Fruit fly (Drosophila melanogaster) whole organism, embryonic: ENCODE measurements around the gene unc-13.

Experiments used
- Asciz ChIP-seq: fragments of 200-800 bp; sonication (Bioruptor generic); optimal IDR thresholded peaks from 2 replicates; lab custom pipeline; 2017; ENCODE audit warnings: missing biosample characterization, mild to moderate bottlenecking, missing genetic modification characterization, missing genetic modification reagents
- B-H1 ChIP-seq: fragments of 200-800 bp; sonication (Bioruptor generic); IDR thresholded peaks from 3 replicates; pipeline ENCODE4 v1.3.6; 2022; ENCODE audit warnings: missing biosample characterization, missing genetic modification characterization
- CG10543 ChIP-seq: fragments of 200-800 bp; sonication (Bioruptor generic); optimal IDR thresholded peaks from 3 replicates; lab custom pipeline; 2017; ENCODE audit warnings: missing biosample characterization, mild to moderate bottlenecking, missing genetic modification characterization, moderate library complexity
- CG11723 ChIP-seq: fragments of 200-800 bp; sonication (Bioruptor generic); optimal IDR thresholded peaks from 2 replicates; lab custom pipeline; 2017; ENCODE audit warnings: missing biosample characterization, mild to moderate bottlenecking, missing genetic modification characterization
- CG1529 ChIP-seq: fragments of 200-800 bp; sonication (Bioruptor generic); optimal IDR thresholded peaks from 3 replicates; lab custom pipeline; 2018; ENCODE audit warnings: missing biosample characterization, missing genetic modification characterization
- CG15696 ChIP-seq: fragments of 200-800 bp; sonication (Bioruptor generic); optimal IDR thresholded peaks from 2 replicates; lab custom pipeline; 2019; ENCODE audit warnings: missing biosample characterization, mild to moderate bottlenecking, missing genetic modification characterization, moderate library complexity
- CG1647 ChIP-seq: fragments of 200-800 bp; sonication (Bioruptor generic); optimal IDR thresholded peaks from 3 replicates; lab custom pipeline; 2016; ENCODE audit warnings: missing biosample characterization, missing genetic modification characterization
- CG17186 ChIP-seq: fragments of 200-800 bp; sonication (Bioruptor generic); optimal IDR thresholded peaks from 3 replicates; lab custom pipeline; 2017; ENCODE audit warnings: missing biosample characterization, missing genetic modification reagents, missing genetic modification characterization
- CG2712 ChIP-seq: fragments of 200-800 bp; optimal IDR thresholded peaks from 3 replicates; lab custom pipeline; 2019; ENCODE audit warnings: missing biosample characterization, mild to moderate bottlenecking, missing genetic modification characterization, moderate library complexity
- CG31224 ChIP-seq: fragments of 200-800 bp; sonication (Bioruptor generic); IDR thresholded peaks from 2 replicates; pipeline ENCODE4 v1.3.6; 2022; ENCODE audit warnings: missing biosample characterization, missing genetic modification characterization
- CG31441 ChIP-seq: fragments of 200-800 bp; sonication (Bioruptor generic); IDR thresholded peaks from 2 replicates; pipeline ENCODE4 v1.3.6; 2022; ENCODE audit warnings: missing biosample characterization, missing genetic modification characterization
- CG32767 ChIP-seq: fragments of 200-800 bp; sonication (Bioruptor generic); IDR thresholded peaks from 2 replicates; pipeline ENCODE4 v1.3.6; 2022; ENCODE audit warnings: missing biosample characterization, missing genetic modification characterization
- CG32772 ChIP-seq: fragments of 200-800 bp; sonication (Bioruptor generic); IDR thresholded peaks from 2 replicates; pipeline ENCODE4 v1.3.6; 2022; ENCODE audit warnings: missing biosample characterization, missing genetic modification characterization
- CG3995 ChIP-seq: fragments of 200-800 bp; sonication (Bioruptor generic); optimal IDR thresholded peaks from 3 replicates; lab custom pipeline; 2016; ENCODE audit warnings: missing biosample characterization, missing genetic modification characterization
- CG43689 ChIP-seq: fragments of 200-800 bp; sonication (Bioruptor generic); IDR thresholded peaks from 2 replicates; pipeline ENCODE4 v1.3.6; 2022; ENCODE audit warnings: missing biosample characterization, missing genetic modification characterization
- CG6689 ChIP-seq: fragments of 200-800 bp; sonication (Bioruptor generic); IDR thresholded peaks from 2 replicates; pipeline ENCODE4 v1.3.6; 2022; ENCODE audit warnings: missing biosample characterization, missing genetic modification characterization
- CG6813 ChIP-seq: fragments of 200-800 bp; sonication (Bioruptor generic); optimal IDR thresholded peaks from 2 replicates; lab custom pipeline; 2017; ENCODE audit warnings: missing biosample characterization, missing genetic modification characterization, mild to moderate bottlenecking, moderate library complexity, missing genetic modification reagents
- CG9932 ChIP-seq: fragments of 200-800 bp; sonication (Bioruptor generic); IDR thresholded peaks from 2 replicates; pipeline ENCODE4 v1.3.6; 2022; ENCODE audit warnings: missing biosample characterization, missing genetic modification characterization
- Camta ChIP-seq: fragments of 200-800 bp; sonication (Bioruptor generic); optimal IDR thresholded peaks from 2 replicates; lab custom pipeline; 2016; ENCODE audit warnings: missing biosample characterization, missing genetic modification characterization
- Fer3 ChIP-seq: fragments of 200-800 bp; sonication (Bioruptor generic); optimal IDR thresholded peaks from 2 replicates; lab custom pipeline; 2018; ENCODE audit warnings: missing biosample characterization, mild to moderate bottlenecking, missing genetic modification characterization, moderate library complexity
- Gsc ChIP-seq: fragments of 200-800 bp; sonication (Bioruptor generic); IDR thresholded peaks from 2 replicates; pipeline ENCODE4 v1.3.6; 2022; ENCODE audit warnings: missing biosample characterization, missing genetic modification characterization
- HmgD ChIP-seq: fragments of 200-800 bp; sonication (Bioruptor generic); optimal IDR thresholded peaks from 3 replicates; lab custom pipeline; 2016; ENCODE audit warnings: missing biosample characterization, missing genetic modification characterization
- Hsf ChIP-seq: fragments of 200-800 bp; sonication (Bioruptor generic); optimal IDR thresholded peaks from 3 replicates; lab custom pipeline; 2016; ENCODE audit warnings: missing biosample characterization, missing genetic modification characterization
- Jarid2 ChIP-seq: fragments of 200-800 bp; sonication (Bioruptor generic); optimal IDR thresholded peaks from 3 replicates; lab custom pipeline; 2017; ENCODE audit warnings: mild to moderate bottlenecking, missing biosample characterization, missing genetic modification reagents, missing genetic modification characterization
- Meics ChIP-seq: fragments of 200-800 bp; sonication (Bioruptor generic); optimal IDR thresholded peaks from 2 replicates; lab custom pipeline; 2017; ENCODE audit warnings: missing biosample characterization, mild to moderate bottlenecking, missing genetic modification characterization
- NC2β ChIP-seq: fragments of 200-800 bp; sonication (Bioruptor generic); optimal IDR thresholded peaks from 2 replicates; lab custom pipeline; 2016; ENCODE audit warnings: missing biosample characterization, missing genetic modification characterization
- aop ChIP-seq: fragments of 200-800 bp; sonication (Bioruptor generic); IDR thresholded peaks from 2 replicates; pipeline ENCODE4 v1.3.6; 2022; ENCODE audit warnings: missing biosample characterization, missing genetic modification characterization
- ara ChIP-seq: fragments of 200-800 bp; sonication (Bioruptor generic); IDR thresholded peaks from 2 replicates; pipeline ENCODE4 v1.3.6; 2022; ENCODE audit warnings: missing biosample characterization, missing genetic modification characterization
- ash1 ChIP-seq: fragments of 200-800 bp; sonication (Bioruptor generic); optimal IDR thresholded peaks from 2 replicates; lab custom pipeline; 2018; ENCODE audit warnings: missing biosample characterization, mild to moderate bottlenecking, missing genetic modification characterization
- ato ChIP-seq: fragments of 200-800 bp; sonication (Bioruptor generic); IDR thresholded peaks from 2 replicates; pipeline ENCODE4 v1.3.6; 2022; ENCODE audit warnings: missing biosample characterization, missing genetic modification characterization; ENCODE audit not compliant: partially characterized antibody
- btn ChIP-seq: fragments of 200-800 bp; sonication (Bioruptor generic); optimal IDR thresholded peaks from 2 replicates; lab custom pipeline; 2016; ENCODE audit warnings: missing biosample characterization, missing genetic modification characterization
- cg ChIP-seq: fragments of 200-800 bp; sonication (Bioruptor generic); optimal IDR thresholded peaks from 3 replicates; lab custom pipeline; 2019; ENCODE audit warnings: missing biosample characterization, mild to moderate bottlenecking, missing genetic modification characterization, moderate library complexity
- crol ChIP-seq: fragments of 200-800 bp; sonication (Bioruptor generic); IDR thresholded peaks from 2 replicates; pipeline ENCODE4 v1.3.6; 2022; ENCODE audit warnings: missing biosample characterization, missing genetic modification characterization
- esg ChIP-seq: fragments of 200-800 bp; sonication (Bioruptor generic); conservative IDR thresholded peaks from 2 replicates; pipeline ENCODE4 v1.3.6; 2022; ENCODE audit warnings: missing biosample characterization, missing genetic modification characterization
- fd102C ChIP-seq: fragments of 200-800 bp; sonication (Bioruptor generic); optimal IDR thresholded peaks from 2 replicates; lab custom pipeline; 2018; ENCODE audit warnings: missing biosample characterization, mild to moderate bottlenecking, missing genetic modification characterization, moderate library complexity
- gcm2 ChIP-seq: fragments of 200-800 bp; sonication (Bioruptor generic); optimal IDR thresholded peaks from 2 replicates; lab custom pipeline; 2016; ENCODE audit warnings: missing biosample characterization, missing genetic modification characterization
- gt ChIP-seq: fragments of 200-800 bp; sonication (Bioruptor generic); IDR thresholded peaks from 2 replicates; pipeline ENCODE4 v1.3.6; 2022; ENCODE audit warnings: missing biosample characterization, missing genetic modification characterization
- h ChIP-seq: fragments of >200 bp; optimal IDR thresholded peaks from 2 replicates; lab custom pipeline; 2017
- hb ChIP-seq: fragments of 200-800 bp; sonication (Bioruptor generic); IDR thresholded peaks from 3 replicates; pipeline ENCODE4 v1.3.6; 2022; ENCODE audit warnings: missing biosample characterization, missing genetic modification characterization; ENCODE audit not compliant: partially characterized antibody
- ind ChIP-seq: fragments of 200-800 bp; sonication (Bioruptor generic); optimal IDR thresholded peaks from 3 replicates; lab custom pipeline; 2016; ENCODE audit warnings: missing biosample characterization, missing genetic modification characterization
- insv ChIP-seq, 2 experiments: fragments of 200-800 bp; sonication (Bioruptor generic); optimal IDR thresholded peaks; 3 replicates each; lab custom pipeline; 2016 to 2018; ENCODE audit warnings: missing biosample characterization in 2 of 2, missing genetic modification characterization in 2 of 2
- ken ChIP-seq: fragments of 200-800 bp; sonication (Bioruptor generic); IDR thresholded peaks from 3 replicates; pipeline ENCODE4 v1.3.6; 2022; ENCODE audit warnings: missing biosample characterization, missing genetic modification characterization
- lola ChIP-seq, 3 experiments: fragments of >200 bp in 2 of 3; fragments of 200-800 bp in 1 of 3; sonication (Bioruptor generic) in 1 of 3; optimal IDR thresholded peaks; 2 replicates each; lab custom pipeline; 2017 to 2019; ENCODE audit warnings: missing biosample characterization in 3 of 3, missing genetic modification characterization in 3 of 3, mild to moderate bottlenecking in 1 of 3, moderate library complexity in 1 of 3
- mld ChIP-seq: fragments of 200-800 bp; sonication (Bioruptor generic); IDR thresholded peaks from 3 replicates; pipeline ENCODE4 v1.3.6; 2022; ENCODE audit warnings: missing biosample characterization, missing genetic modification characterization; ENCODE audit not compliant: partially characterized antibody
- onecut ChIP-seq: fragments of 200-800 bp; sonication (Bioruptor generic); IDR thresholded peaks from 2 replicates; pipeline ENCODE4 v1.3.6; 2022; ENCODE audit warnings: missing biosample characterization, missing genetic modification characterization
- ranshi ChIP-seq: fragments of 200-800 bp; sonication (Bioruptor generic); IDR thresholded peaks from 2 replicates; pipeline ENCODE4 v1.3.6; 2022; ENCODE audit warnings: missing biosample characterization, missing genetic modification characterization
- sc ChIP-seq, 3 experiments: fragments of >200 bp in 2 of 3; fragments of 200-800 bp in 1 of 3; sonication (Bioruptor generic) in 1 of 3; optimal IDR thresholded peaks; 2 replicates in 2 of 3; 3 replicates in 1 of 3; lab custom pipeline; 2017; ENCODE audit warnings: mild to moderate bottlenecking in 1 of 3, missing biosample characterization in 1 of 3, missing genetic modification characterization in 1 of 3, missing genetic modification reagents in 1 of 3
- stc ChIP-seq: fragments of 200-800 bp; sonication (Bioruptor generic); IDR thresholded peaks from 2 replicates; pipeline ENCODE4 v1.3.6; 2022; ENCODE audit warnings: missing biosample characterization, missing genetic modification characterization
- sug ChIP-seq: fragments of 200-800 bp; optimal IDR thresholded peaks from 2 replicates; lab custom pipeline; 2019; ENCODE audit warnings: missing biosample characterization, mild to moderate bottlenecking, missing genetic modification characterization, moderate library complexity
- trh ChIP-seq: fragments of 200-800 bp; sonication (Bioruptor generic); optimal IDR thresholded peaks from 2 replicates; lab custom pipeline; 2016; ENCODE audit warnings: missing biosample characterization, missing genetic modification characterization
- zen ChIP-seq: fragments of 200-800 bp; sonication (Bioruptor generic); optimal IDR thresholded peaks from 3 replicates; lab custom pipeline; 2018; ENCODE audit warnings: missing biosample characterization, mild to moderate bottlenecking, missing genetic modification characterization, moderate library complexity

unc-13 gene

dm6 chr4:833790-834451 is 78.2 kb downstream of the unc-13 start, which contains the start of gene Sox102F (continued):
- no peak for TF ChIP-seq ind (GFP tag; lab: Kevin White, UChicago)
- TF ChIP-seq lola (GFP tag; optimal IDR thresholded peaks at IDR 0.05; lab: Kevin White, UChicago), result no peak
- TF ChIP-seq CG11723, result no peak
- no peak for TF ChIP-seq sc (optimal IDR thresholded peaks at IDR 0.05; lab: Kevin White, UChicago)
- no peak for TF ChIP-seq sc (GFP tag; optimal IDR thresholded peaks at IDR 0.05; lab: Kevin White, UChicago)
- TF ChIP-seq hb (GFP tag; lab: Robert Waterston, UW), result no peak
- TF ChIP-seq onecut (GFP tag; lab: Robert Waterston, UW), result no peak
- TF ChIP-seq ara (GFP tag; lab: Robert Waterston, UW), result no peak
- TF ChIP-seq Asciz, result no peak
- no peak for TF ChIP-seq CG2712
- TF ChIP-seq Camta (GFP tag; lab: Kevin White, UChicago), result no peak
- TF ChIP-seq CG31441 (GFP tag; lab: Robert Waterston, UW), result no peak
- TF ChIP-seq NC2β, result peak; percentile 5
- TF ChIP-seq esg, result no peak
- TF ChIP-seq btn (GFP tag; lab: Kevin White, UChicago), result no peak
- TF ChIP-seq Fer3, result no peak
- no peak for TF ChIP-seq CG31224 (GFP tag; lab: Robert Waterston, UW)
- TF ChIP-seq CG1647 (GFP tag; lab: Kevin White, UChicago), result no peak
- TF ChIP-seq cg, result peak; percentile 64
- peak in 1 of 2 experiments; percentile 1 for TF ChIP-seq insv (GFP tag; optimal IDR thresholded peaks at IDR 0.05; lab: Kevin White, UChicago)
- TF ChIP-seq CG3995 (GFP tag; lab: Kevin White, UChicago), result peak; percentile 65
- no peak for TF ChIP-seq ranshi
- TF ChIP-seq zen (tag; lab: Kevin White, UChicago), result no peak
- TF ChIP-seq CG43689, result no peak
- TF ChIP-seq CG9932 (GFP tag; lab: Robert Waterston, UW), result no peak
- no peak for TF ChIP-seq B-H1 (GFP tag; lab: Robert Waterston, UW)
- peak; percentile 76 for TF ChIP-seq Jarid2 (GFP tag; lab: Kevin White, UChicago)
- TF ChIP-seq CG32767 (GFP tag; lab: Robert Waterston, UW), result no peak
- no peak for TF ChIP-seq gcm2 (GFP tag; lab: Kevin White, UChicago)
- TF ChIP-seq CG1529 (GFP tag; lab: Kevin White, UChicago), result no peak
- TF ChIP-seq h (lab: Kevin White, UChicago), result no peak
- peak; percentile 55; the same call in 1 of the 3 replicates for TF ChIP-seq mld (GFP tag; lab: Robert Waterston, UW)
- no peak for TF ChIP-seq CG15696
- TF ChIP-seq stc (GFP tag; lab: Robert Waterston, UW), result no peak
- no peak for TF ChIP-seq Gsc (GFP tag; lab: Robert Waterston, UW)
- no peak for TF ChIP-seq ash1
- TF ChIP-seq CG10543 (GFP tag; lab: Kevin White, UChicago), result no peak
- no peak for TF ChIP-seq ato
- no peak for TF ChIP-seq Meics (GFP tag; lab: Kevin White, UChicago)
- no peak for TF ChIP-seq aop (GFP tag; lab: Robert Waterston, UW)
- TF ChIP-seq sug (tag; lab: Kevin White, UChicago), result no peak
- TF ChIP-seq ken (GFP tag; lab: Robert Waterston, UW), result no peak
- no peak for TF ChIP-seq trh (GFP tag; lab: Kevin White, UChicago)
- TF ChIP-seq HmgD (GFP tag; lab: Kevin White, UChicago), result no peak
- TF ChIP-seq gt, result no peak
- TF ChIP-seq fd102C (GFP tag; lab: Kevin White, UChicago), result peak; percentile 32
- TF ChIP-seq CG6813 (GFP tag; lab: Kevin White, UChicago), result no peak
- TF ChIP-seq CG17186 (GFP tag; lab: Kevin White, UChicago), result no peak
- TF ChIP-seq Hsf, result no peak
- no peak for TF ChIP-seq crol
- TF ChIP-seq CG6689 (GFP tag; lab: Robert Waterston, UW), result no peak
- TF ChIP-seq CG32772 (GFP tag; lab: Robert Waterston, UW), result no peak
